Fruit fly (Drosophila melanogaster) whole organism, embryonic: Measurements from ENCODE around the gene amos.

Source experiments
- C15 ChIP-seq: fragments of 200-800 bp; sonication (Bioruptor generic); IDR thresholded peaks from 3 replicates; pipeline ENCODE4 v1.3.6; 2022; ENCODE audit warnings: missing biosample characterization, missing genetic modification characterization
- CG10543 ChIP-seq: fragments of 200-800 bp; sonication (Bioruptor generic); optimal IDR thresholded peaks from 3 replicates; lab custom pipeline; 2017; ENCODE audit warnings: missing biosample characterization, mild to moderate bottlenecking, missing genetic modification characterization, moderate library complexity
- CG12155 ChIP-seq: fragments of 200-800 bp; sonication (Bioruptor generic); optimal IDR thresholded peaks from 3 replicates; lab custom pipeline; 2016; ENCODE audit warnings: missing biosample characterization, missing genetic modification characterization
- CG1233 ChIP-seq: fragments of 200-800 bp; sonication (Bioruptor generic); optimal IDR thresholded peaks from 4 replicates; lab custom pipeline; 2018; ENCODE audit warnings: missing biosample characterization, mild to moderate bottlenecking, missing genetic modification characterization
- CG12391 ChIP-seq: fragments of 200-800 bp; sonication (Bioruptor generic); optimal IDR thresholded peaks from 3 replicates; lab custom pipeline; 2018; ENCODE audit warnings: missing biosample characterization, mild to moderate bottlenecking, missing genetic modification characterization, moderate library complexity
- CG13296 ChIP-seq: fragments of 200-800 bp; sonication (Bioruptor generic); optimal IDR thresholded peaks from 3 replicates; lab custom pipeline; 2018; ENCODE audit warnings: missing biosample characterization, mild to moderate bottlenecking, missing genetic modification characterization
- CG17186 ChIP-seq: fragments of 200-800 bp; sonication (Bioruptor generic); optimal IDR thresholded peaks from 3 replicates; lab custom pipeline; 2017; ENCODE audit warnings: missing biosample characterization, missing genetic modification reagents, missing genetic modification characterization
- CG17568 ChIP-seq: fragments of 200-800 bp; sonication (Bioruptor generic); optimal IDR thresholded peaks from 2 replicates; lab custom pipeline; 2018; ENCODE audit warnings: missing biosample characterization, mild to moderate bottlenecking, missing genetic modification characterization, moderate library complexity
- CG2120 ChIP-seq: fragments of 200-800 bp; sonication (Bioruptor generic); optimal IDR thresholded peaks from 3 replicates; lab custom pipeline; 2016; ENCODE audit warnings: missing biosample characterization, missing genetic modification characterization
- CG2199 ChIP-seq: fragments of 200-800 bp; sonication (Bioruptor generic); IDR thresholded peaks from 3 replicates; pipeline ENCODE4 v1.3.6; 2022; ENCODE audit warnings: missing biosample characterization, missing genetic modification characterization
- CG31441 ChIP-seq: fragments of 200-800 bp; sonication (Bioruptor generic); IDR thresholded peaks from 2 replicates; pipeline ENCODE4 v1.3.6; 2022; ENCODE audit warnings: missing biosample characterization, missing genetic modification characterization
- CG33213 ChIP-seq: fragments of 200-800 bp; sonication (Bioruptor generic); optimal IDR thresholded peaks from 3 replicates; lab custom pipeline; 2016; ENCODE audit warnings: missing biosample characterization, missing genetic modification characterization
- CG34422 ChIP-seq: fragments of 200-800 bp; sonication (Bioruptor generic); IDR thresholded peaks from 3 replicates; pipeline ENCODE4 v1.3.6; 2022; ENCODE audit warnings: missing biosample characterization, missing genetic modification characterization
- CG3847 ChIP-seq: fragments of 200-800 bp; sonication (Bioruptor generic); IDR thresholded peaks from 2 replicates; pipeline ENCODE4 v1.3.6; 2022; ENCODE audit warnings: missing biosample characterization, missing genetic modification characterization
- CG4854 ChIP-seq: fragments of 200-800 bp; sonication (Bioruptor generic); optimal IDR thresholded peaks from 2 replicates; lab custom pipeline; 2016; ENCODE audit warnings: missing biosample characterization, missing genetic modification characterization, inconsistent platforms
- CG6272 ChIP-seq: fragments of 200-800 bp; sonication (Bioruptor generic); IDR thresholded peaks from 2 replicates; pipeline ENCODE4 v1.3.6; 2022; ENCODE audit warnings: missing biosample characterization, missing genetic modification characterization
- CrebB ChIP-seq: fragments of 200-800 bp; sonication (Bioruptor generic); optimal IDR thresholded peaks from 3 replicates; lab custom pipeline; 2018; ENCODE audit warnings: missing biosample characterization, mild to moderate bottlenecking, missing genetic modification characterization
- H15 ChIP-seq: fragments of 200-800 bp; sonication (Bioruptor generic); IDR thresholded peaks from 3 replicates; pipeline ENCODE4 v1.3.6; 2022; ENCODE audit warnings: missing biosample characterization, missing genetic modification characterization
- HmgD ChIP-seq: fragments of 200-800 bp; sonication (Bioruptor generic); optimal IDR thresholded peaks from 3 replicates; lab custom pipeline; 2016; ENCODE audit warnings: missing biosample characterization, missing genetic modification characterization
- Hsf ChIP-seq: fragments of 200-800 bp; sonication (Bioruptor generic); optimal IDR thresholded peaks from 3 replicates; lab custom pipeline; 2016; ENCODE audit warnings: missing biosample characterization, missing genetic modification characterization
- Lpt ChIP-seq: fragments of >200 bp; optimal IDR thresholded peaks from 2 replicates; lab custom pipeline; 2018; ENCODE audit warnings: missing biosample characterization, missing genetic modification characterization
- NC2β ChIP-seq: fragments of 200-800 bp; sonication (Bioruptor generic); optimal IDR thresholded peaks from 2 replicates; lab custom pipeline; 2016; ENCODE audit warnings: missing biosample characterization, missing genetic modification characterization
- Nf-YA ChIP-seq: fragments of 200-800 bp; sonication (Bioruptor generic); IDR thresholded peaks from 2 replicates; pipeline ENCODE4 v1.3.6; 2022; ENCODE audit warnings: missing biosample characterization, missing genetic modification characterization
- Nf-YC ChIP-seq: fragments of 200-800 bp; optimal IDR thresholded peaks from 3 replicates; lab custom pipeline; 2019; ENCODE audit warnings: missing biosample characterization, mild to moderate bottlenecking, missing genetic modification characterization, moderate library complexity
- Pdp1 ChIP-seq, 2 experiments: fragments of 200-800 bp; sonication (Bioruptor generic); optimal IDR thresholded peaks; 3 replicates each; lab custom pipeline; 2016; ENCODE audit warnings: missing biosample characterization in 2 of 2, missing genetic modification characterization in 2 of 2, mild to moderate bottlenecking in 1 of 2, moderate library complexity in 1 of 2
- Six4 ChIP-seq: fragments of 200-800 bp; sonication (Bioruptor generic); optimal IDR thresholded peaks from 2 replicates; lab custom pipeline; 2016; ENCODE audit warnings: missing biosample characterization, missing genetic modification characterization
- ab ChIP-seq: fragments of 200-800 bp; sonication (Bioruptor generic); optimal IDR thresholded peaks from 2 replicates; lab custom pipeline; 2016; ENCODE audit warnings: missing biosample characterization, missing genetic modification characterization
- amos ChIP-seq: fragments of 200-800 bp; sonication (Bioruptor generic); IDR thresholded peaks from 2 replicates; pipeline ENCODE4 v1.3.6; 2022; ENCODE audit warnings: missing biosample characterization, missing genetic modification characterization; ENCODE audit not compliant: partially characterized antibody
- ap ChIP-seq: fragments of 200-800 bp; sonication (Bioruptor generic); IDR thresholded peaks from 2 replicates; pipeline ENCODE4 v1.3.6; 2022; ENCODE audit warnings: missing biosample characterization, missing genetic modification characterization
- bbx ChIP-seq: fragments of 200-800 bp; sonication (Bioruptor generic); IDR thresholded peaks from 2 replicates; pipeline ENCODE4 v1.3.6; 2022; ENCODE audit warnings: missing biosample characterization, missing genetic modification characterization; ENCODE audit not compliant: partially characterized antibody
- chn ChIP-seq: fragments of 200-800 bp; sonication (Bioruptor generic); optimal IDR thresholded peaks from 2 replicates; lab custom pipeline; 2016; ENCODE audit warnings: missing biosample characterization, missing genetic modification characterization
- danr ChIP-seq: fragments of 200-800 bp; sonication (Bioruptor generic); IDR thresholded peaks from 2 replicates; pipeline ENCODE4 v1.3.6; 2022; ENCODE audit warnings: missing biosample characterization, missing genetic modification characterization
- ems ChIP-seq: fragments of 200-800 bp; sonication (Bioruptor generic); optimal IDR thresholded peaks from 3 replicates; lab custom pipeline; 2016; ENCODE audit warnings: missing biosample characterization, missing genetic modification characterization
- esg ChIP-seq: fragments of 200-800 bp; sonication (Bioruptor generic); conservative IDR thresholded peaks from 2 replicates; pipeline ENCODE4 v1.3.6; 2022; ENCODE audit warnings: missing biosample characterization, missing genetic modification characterization
- ham ChIP-seq: fragments of 200-800 bp; sonication (Bioruptor generic); IDR thresholded peaks from 2 replicates; pipeline ENCODE4 v1.3.6; 2022; ENCODE audit warnings: missing biosample characterization, missing genetic modification characterization
- hkb ChIP-seq, 2 experiments: fragments of 200-800 bp in 1 of 2; fragments of >200 bp in 1 of 2; sonication (Bioruptor generic) in 1 of 2; IDR thresholded peaks in 1 of 2; optimal IDR thresholded peaks in 1 of 2; 2 replicates each; pipeline versions ENCODE4 v1.3.6 to Lab custom; 2017 to 2022; ENCODE audit warnings: missing biosample characterization in 1 of 2, missing genetic modification characterization in 1 of 2
- hth ChIP-seq: fragments of >200 bp; optimal IDR thresholded peaks from 2 replicates; lab custom pipeline; 2017; ENCODE audit warnings: inconsistent platforms
- ind ChIP-seq: fragments of 200-800 bp; sonication (Bioruptor generic); optimal IDR thresholded peaks from 3 replicates; lab custom pipeline; 2016; ENCODE audit warnings: missing biosample characterization, missing genetic modification characterization
- knrl ChIP-seq: fragments of 200-800 bp; sonication (Bioruptor generic); IDR thresholded peaks from 3 replicates; pipeline ENCODE4 v1.3.6; 2022; ENCODE audit warnings: missing biosample characterization, missing genetic modification characterization; ENCODE audit not compliant: partially characterized antibody
- lilli ChIP-seq: fragments of 200-800 bp; sonication (Bioruptor generic); optimal IDR thresholded peaks from 3 replicates; lab custom pipeline; 2016; ENCODE audit warnings: missing biosample characterization, missing genetic modification characterization
- mirr ChIP-seq: fragments of 200-800 bp; sonication (Bioruptor generic); optimal IDR thresholded peaks from 3 replicates; lab custom pipeline; 2018; ENCODE audit warnings: missing biosample characterization, mild to moderate bottlenecking, missing genetic modification characterization
- pros ChIP-seq: fragments of 200-800 bp; sonication (Bioruptor generic); optimal IDR thresholded peaks from 3 replicates; lab custom pipeline; 2019; ENCODE audit warnings: missing biosample characterization, mild to moderate bottlenecking, missing genetic modification characterization, moderate library complexity
- pzg ChIP-seq: fragments of 200-800 bp; sonication (Bioruptor generic); optimal IDR thresholded peaks from 3 replicates; lab custom pipeline; 2018; ENCODE audit warnings: missing biosample characterization, mild to moderate bottlenecking, missing genetic modification characterization, moderate library complexity
- ranshi ChIP-seq: fragments of 200-800 bp; sonication (Bioruptor generic); IDR thresholded peaks from 2 replicates; pipeline ENCODE4 v1.3.6; 2022; ENCODE audit warnings: missing biosample characterization, missing genetic modification characterization
- ro ChIP-seq: fragments of 200-800 bp; sonication (Bioruptor generic); IDR thresholded peaks from 2 replicates; pipeline ENCODE4 v1.3.6; 2022; ENCODE audit warnings: missing biosample characterization, missing genetic modification characterization
- sens ChIP-seq: fragments of 200-800 bp; sonication (Bioruptor generic); peaks from one replicate; lab custom pipeline; 2016; ENCODE audit warnings: missing biosample characterization, missing genetic modification characterization
- sr ChIP-seq: fragments of 200-800 bp; sonication (Bioruptor generic); IDR thresholded peaks from 3 replicates; pipeline ENCODE4 v1.3.6; 2022; ENCODE audit warnings: missing biosample characterization, missing genetic modification characterization
- vnd ChIP-seq: fragments of 200-800 bp; sonication (Bioruptor generic); IDR thresholded peaks from 3 replicates; pipeline ENCODE4 v1.3.6; 2022; ENCODE audit warnings: missing biosample characterization, missing genetic modification characterization; ENCODE audit not compliant: partially characterized antibody
- wdn ChIP-seq: fragments of 200-800 bp; sonication (Bioruptor generic); IDR thresholded peaks from 2 replicates; pipeline ENCODE4 v1.3.6; 2022; ENCODE audit warnings: missing biosample characterization, missing genetic modification characterization

Gene amos

dm6 chr2L:18621357-18622211 is 24.9 kb upstream of the amos start (continued):
- TF ChIP-seq C15, result 0 out of 3 replicates have a peak, but pooled peaks have one; percentile 42
- peak; percentile 74 for TF ChIP-seq ranshi
- 0 out of 3 replicates have a peak, but pooled peaks have one; percentile 43 for TF ChIP-seq CG2199
- TF ChIP-seq H15 (GFP tag; lab: Robert Waterston, UW), result no peak
- peak; percentile 83 for TF ChIP-seq CG13296 (GFP tag; lab: Kevin White, UChicago)
- no peak for TF ChIP-seq amos (GFP tag; lab: Robert Waterston, UW)
- peak; percentile 56 for TF ChIP-seq CG4854
- TF ChIP-seq ab (GFP tag; lab: Kevin White, UChicago), result no peak
- TF ChIP-seq pros (GFP tag; lab: Kevin White, UChicago), result peak; percentile 9
- peak; percentile 74 for TF ChIP-seq ind (GFP tag; lab: Kevin White, UChicago)
- no peak for TF ChIP-seq CG17186 (GFP tag; lab: Kevin White, UChicago)
- TF ChIP-seq vnd, result no peak
- no peak for TF ChIP-seq ro
- TF ChIP-seq CG34422 (GFP tag; lab: Robert Waterston, UW), result peak; percentile 64; the same call in 2 of the 3 replicates
- TF ChIP-seq Nf-YC (tag; lab: Kevin White, UChicago), result peak; percentile 50
- 0 out of 2 replicates have a peak, but pooled peaks have one; percentile 22 for TF ChIP-seq ham
- TF ChIP-seq CG12155 (GFP tag; lab: Kevin White, UChicago), result peak; percentile 71
- TF ChIP-seq chn (GFP tag; lab: Kevin White, UChicago), result peak; percentile 49
- TF ChIP-seq Hsf, result peak; percentile 62
- peak; percentile 62; the same call in 1 of the 2 replicates for TF ChIP-seq Nf-YA (GFP tag; lab: Robert Waterston, UW)
- TF ChIP-seq ems (GFP tag; lab: Kevin White, UChicago), result peak; percentile 43
- TF ChIP-seq CG10543 (GFP tag; lab: Kevin White, UChicago), result peak; percentile 85
- TF ChIP-seq CG33213, result peak; percentile 38
- TF ChIP-seq Pdp1 (GFP tag; optimal IDR thresholded peaks at IDR 0.05; lab: Kevin White, UChicago), result peak; percentile 6 to 69
- TF ChIP-seq danr, result no peak
- TF ChIP-seq HmgD (GFP tag; lab: Kevin White, UChicago), result no peak
- peak; percentile 66 for TF ChIP-seq esg (GFP tag; lab: Robert Waterston, UW)
- TF ChIP-seq ap, result peak; percentile 67
- TF ChIP-seq CG3847 (GFP tag; lab: Robert Waterston, UW), result peak; percentile 79
- peak; percentile 98 for TF ChIP-seq mirr (GFP tag; lab: Kevin White, UChicago)
- TF ChIP-seq bbx, result no peak
- TF ChIP-seq CG17568 (GFP tag; lab: Kevin White, UChicago), result peak; percentile 20
- no peak for TF ChIP-seq Lpt (GFP tag; lab: Kevin White, UChicago)
- peak; percentile 59 for TF ChIP-seq CrebB (tag; lab: Kevin White, UChicago)
- TF ChIP-seq CG6272 (GFP tag; lab: Robert Waterston, UW), result peak; percentile 44; the same call in 1 of the 2 replicates
- TF ChIP-seq CG2120 (GFP tag; lab: Kevin White, UChicago), result peak; percentile 89
- peak; percentile 46 for TF ChIP-seq NC2β
- TF ChIP-seq hth, result no peak
- TF ChIP-seq sens (GFP tag; lab: Kevin White, UChicago), result peak; percentile 93
- TF ChIP-seq CG12391, result peak; percentile 85
- TF ChIP-seq CG31441 (GFP tag; lab: Robert Waterston, UW), result peak; percentile 87
- TF ChIP-seq sr (GFP tag; lab: Robert Waterston, UW), result no peak
- no peak for TF ChIP-seq knrl (GFP tag; lab: Robert Waterston, UW)
- peak; percentile 76 for TF ChIP-seq CG1233 (GFP tag; lab: Kevin White, UChicago)
- peak; percentile 58 for TF ChIP-seq Six4 (GFP tag; lab: Kevin White, UChicago)
- no peak for TF ChIP-seq hkb (optimal IDR thresholded peaks at IDR 0.05; lab: Kevin White, UChicago)
- TF ChIP-seq hkb (GFP tag; IDR thresholded peaks at IDR 0.05; lab: Robert Waterston, UW), result peak; percentile 74
- TF ChIP-seq pzg (GFP tag; lab: Kevin White, UChicago), result no peak
- peak; percentile 78 for TF ChIP-seq lilli
- TF ChIP-seq wdn (GFP tag; lab: Robert Waterston, UW), result peak; percentile 80
